Worm (Caenorhabditis elegans) whole organism, midembryonic: ENCODE data around the gene daf-36.

Source experiments
- T22C8.4 ChIP-seq: fragments of 200-800 bp; sonication (Bioruptor generic); IDR thresholded peaks from 2 replicates; pipeline ENCODE4 v1.3.6; 2022; ENCODE audit warnings: missing genetic modification characterization, missing compliant biosample characterization
- cog-1 ChIP-seq: sonication (generic microtip); optimal IDR thresholded peaks from 2 replicates; lab custom pipeline; 2016; ENCODE audit warnings: missing genetic modification characterization, missing compliant biosample characterization
- flt-1 ChIP-seq: fragments of 200-800 bp; sonication (Bioruptor generic); IDR thresholded peaks from 2 replicates; pipeline ENCODE4 v1.3.6; 2022; ENCODE audit warnings: missing genetic modification characterization, missing compliant biosample characterization
- klf-2 ChIP-seq: fragments of 200-800 bp; sonication (Bioruptor generic); conservative IDR thresholded peaks from 2 replicates; pipeline ENCODE4 v1.3.6; 2022; ENCODE audit warnings: missing genetic modification reagents, missing genetic modification characterization, missing compliant biosample characterization
- med-1 ChIP-seq: sonication (generic microtip); optimal IDR thresholded peaks from 2 replicates; lab custom pipeline; 2017; ENCODE audit warnings: missing genetic modification characterization, mild to moderate bottlenecking, missing compliant biosample characterization, antibody characterized with exemption, missing genetic modification reagents; ENCODE audit not compliant: insufficient read depth
- ref-1 ChIP-seq: fragments of 200-800 bp; sonication (Bioruptor generic); conservative IDR thresholded peaks from 2 replicates; pipeline ENCODE4 v1.3.6; 2022; ENCODE audit warnings: missing genetic modification reagents, missing genetic modification characterization, missing compliant biosample characterization
- tab-1 ChIP-seq: fragments of 200-800 bp; sonication (Bioruptor generic); IDR thresholded peaks from 2 replicates; pipeline ENCODE4 v1.3.6; 2022; ENCODE audit warnings: missing genetic modification characterization, missing compliant biosample characterization
- ztf-23 ChIP-seq: fragments of 200-800 bp; sonication (Bioruptor generic); IDR thresholded peaks from 2 replicates; pipeline ENCODE4 v1.3.6; 2022; ENCODE audit warnings: missing genetic modification reagents, missing genetic modification characterization, missing compliant biosample characterization
- ztf-29 ChIP-seq: fragments of 200-800 bp; sonication (Bioruptor generic); IDR thresholded peaks from 2 replicates; pipeline ENCODE4 v1.3.6; 2022; ENCODE audit warnings: missing genetic modification reagents, missing genetic modification characterization, missing compliant biosample characterization

Gene daf-36

DNA sequence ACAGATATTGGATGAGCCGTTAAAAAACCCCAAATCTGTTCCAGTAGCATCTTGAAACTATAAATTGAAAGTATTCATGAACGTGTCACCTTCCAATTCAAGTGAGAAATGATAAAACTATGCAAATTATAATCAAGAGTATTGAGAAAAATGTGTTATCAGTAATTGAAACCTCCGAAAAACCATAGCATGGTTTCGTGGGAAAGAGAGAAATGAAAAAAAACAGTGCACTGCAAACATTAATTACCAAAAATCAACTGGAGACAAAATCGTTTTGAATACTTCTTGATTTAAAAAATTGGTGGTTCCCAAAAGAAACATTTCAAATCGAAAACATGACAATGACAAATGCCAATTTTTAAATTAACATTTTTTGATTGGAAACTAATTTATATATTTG, at the start of gene daf-36:
Gene daf-36 (minus strand): TSS at position 101 of the 400 bp plus-strand sequence.
- no peak for TF ChIP-seq T22C8.4 (GFP tag; lab: Robert Waterston, UW)

DNA sequence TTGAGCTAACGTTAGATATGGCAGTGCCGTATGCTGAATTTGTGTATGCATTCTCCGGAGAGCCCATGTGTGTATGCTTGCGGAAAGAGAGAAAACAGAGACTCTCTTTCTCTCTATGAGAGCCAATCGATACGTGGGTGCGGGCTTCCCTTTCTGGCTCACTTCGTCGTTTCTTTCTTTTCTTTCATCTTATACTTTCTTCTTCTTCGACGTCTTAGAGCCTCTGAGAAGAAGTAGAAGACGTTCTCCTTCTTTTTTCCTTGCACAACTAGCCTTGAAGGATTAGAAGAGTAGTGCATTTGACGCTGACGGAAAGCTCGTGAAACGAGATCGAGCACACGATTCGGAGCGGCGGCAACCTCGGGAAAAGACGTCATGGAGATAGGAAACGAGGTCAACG, 48.3 kb upstream of the daf-36 start:
- TF ChIP-seq ref-1, result no peak
- TF ChIP-seq ztf-23 (GFP tag; lab: Robert Waterston, UW), result no peak
- TF ChIP-seq med-1 (GFP tag; lab: Kevin White, UChicago), result no peak
- no peak for TF ChIP-seq klf-2
- TF ChIP-seq ztf-29 (GFP tag; lab: Robert Waterston, UW), result no peak
- TF ChIP-seq T22C8.4 (GFP tag; lab: Robert Waterston, UW), result 0 out of 2 replicates have a peak, but pooled peaks have one; percentile 45
- no peak for TF ChIP-seq flt-1 (GFP tag; lab: Robert Waterston, UW)
- no peak for TF ChIP-seq tab-1 (GFP tag; lab: Robert Waterston, UW)

DNA sequence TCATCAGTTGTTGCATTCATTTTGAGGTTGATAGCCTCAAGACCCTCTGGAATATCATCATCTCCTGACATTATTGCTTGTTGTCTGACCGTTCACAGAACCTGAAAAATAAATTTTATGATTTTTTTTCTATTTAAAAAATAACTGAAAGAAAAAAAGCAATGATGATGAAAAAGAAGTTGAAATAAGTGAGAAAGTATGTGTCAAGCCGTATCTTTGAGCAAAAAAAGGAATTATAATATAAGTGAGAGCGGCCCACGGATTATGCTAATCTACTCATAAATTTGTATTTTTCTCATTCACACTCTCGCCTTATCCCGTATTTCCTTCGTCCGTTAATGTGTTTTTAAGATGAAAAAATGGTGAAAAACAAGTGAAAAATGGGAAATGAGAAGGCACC, 44.7 kb upstream of the daf-36 start, which contains the start of gene ric-4:
Gene ric-4 (minus strand): TSS at position 101 of the 400 bp plus-strand sequence.
- TF ChIP-seq ref-1 (no peak), klf-2 (no peak), med-1 (GFP tag; lab: Kevin White, UChicago) (no peak), ztf-23 (GFP tag; lab: Robert Waterston, UW) (no peak), ztf-29 (GFP tag; lab: Robert Waterston, UW) (no peak), cog-1 (tag; lab: Kevin White, UChicago) (no peak), flt-1 (GFP tag; lab: Robert Waterston, UW) (no peak), T22C8.4 (GFP tag; lab: Robert Waterston, UW) (no peak), tab-1 (GFP tag; lab: Robert Waterston, UW) (no peak)

DNA sequence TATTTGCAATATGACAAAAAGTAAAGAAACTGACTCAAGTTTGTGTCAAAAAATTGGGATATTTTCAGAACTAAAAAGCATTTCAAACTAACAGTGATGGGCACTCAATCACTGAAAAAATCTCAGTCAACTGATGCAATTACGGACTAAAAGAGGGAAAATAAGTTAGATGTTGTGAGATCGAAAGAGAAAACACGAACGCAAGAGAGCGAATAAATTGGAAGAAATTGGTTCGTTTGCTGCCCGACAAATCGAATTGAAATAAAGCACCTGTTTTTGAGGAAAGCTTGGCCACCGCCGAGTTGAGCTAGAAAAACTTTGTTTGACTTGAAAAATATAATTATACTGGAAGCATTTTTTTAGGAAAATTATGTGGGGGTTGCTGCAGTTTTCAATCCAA, 40.5 kb upstream of the daf-36 start:
- TF ChIP-seq T22C8.4 (GFP tag; lab: Robert Waterston, UW) (no peak), ref-1 (no peak), cog-1 (tag; lab: Kevin White, UChicago) (no peak), tab-1 (GFP tag; lab: Robert Waterston, UW) (no peak), ztf-23 (GFP tag; lab: Robert Waterston, UW) (no peak), ztf-29 (GFP tag; lab: Robert Waterston, UW) (no peak), flt-1 (GFP tag; lab: Robert Waterston, UW) (no peak), med-1 (GFP tag; lab: Kevin White, UChicago) (no peak)

DNA sequence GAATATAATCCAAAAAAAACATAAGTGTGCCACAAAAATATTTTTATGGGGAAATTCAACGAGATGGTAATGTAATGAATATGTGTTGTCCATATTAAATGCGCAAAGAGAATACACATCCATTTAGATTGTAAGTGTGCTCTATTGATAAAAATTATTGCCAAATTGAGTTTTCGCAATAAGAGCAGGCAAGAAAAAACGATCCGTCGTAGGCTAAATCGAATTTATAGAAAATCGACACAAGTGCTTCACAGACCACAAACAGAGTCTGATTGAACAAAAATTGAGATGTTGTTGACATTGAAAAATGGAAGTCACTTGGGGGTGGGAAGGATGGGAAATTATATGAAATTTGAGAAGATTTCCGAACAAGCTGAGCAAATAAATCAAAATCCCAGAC, 39.5 kb upstream of the daf-36 start:
- TF ChIP-seq med-1 (GFP tag; lab: Kevin White, UChicago), result no peak
- no peak for TF ChIP-seq ztf-23 (GFP tag; lab: Robert Waterston, UW)
- TF ChIP-seq klf-2, result no peak
- TF ChIP-seq ztf-29 (GFP tag; lab: Robert Waterston, UW), result no peak
- no peak for TF ChIP-seq tab-1 (GFP tag; lab: Robert Waterston, UW)
- no peak for TF ChIP-seq cog-1 (tag; lab: Kevin White, UChicago)
- TF ChIP-seq T22C8.4 (GFP tag; lab: Robert Waterston, UW), result no peak
- no peak for TF ChIP-seq flt-1 (GFP tag; lab: Robert Waterston, UW)
- no peak for TF ChIP-seq ref-1

DNA sequence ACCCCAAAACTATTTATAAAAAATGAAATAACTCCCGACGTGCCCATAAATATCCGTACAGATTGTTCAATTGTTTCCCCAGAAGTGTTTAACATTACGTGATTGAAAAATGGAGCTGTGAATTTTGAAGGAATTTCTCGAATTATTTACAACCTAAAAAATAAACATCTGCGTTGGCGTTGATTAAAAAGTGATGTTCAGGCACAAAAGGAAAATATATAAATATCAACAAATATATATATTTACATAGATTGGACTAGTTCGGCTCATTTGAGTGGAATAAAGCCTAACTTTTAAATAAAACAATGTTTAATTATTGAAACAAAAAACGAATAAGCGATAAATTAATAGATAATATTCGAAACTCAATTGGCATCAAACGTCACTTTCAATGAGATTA, 35.0 kb upstream of the daf-36 start, which contains the start of gene sri-18:
Gene sri-18 (minus strand): TSS at position 101 of the 400 bp plus-strand sequence.
- no peak for TF ChIP-seq T22C8.4 (GFP tag; lab: Robert Waterston, UW)
- no peak for TF ChIP-seq med-1 (GFP tag; lab: Kevin White, UChicago)

DNA sequence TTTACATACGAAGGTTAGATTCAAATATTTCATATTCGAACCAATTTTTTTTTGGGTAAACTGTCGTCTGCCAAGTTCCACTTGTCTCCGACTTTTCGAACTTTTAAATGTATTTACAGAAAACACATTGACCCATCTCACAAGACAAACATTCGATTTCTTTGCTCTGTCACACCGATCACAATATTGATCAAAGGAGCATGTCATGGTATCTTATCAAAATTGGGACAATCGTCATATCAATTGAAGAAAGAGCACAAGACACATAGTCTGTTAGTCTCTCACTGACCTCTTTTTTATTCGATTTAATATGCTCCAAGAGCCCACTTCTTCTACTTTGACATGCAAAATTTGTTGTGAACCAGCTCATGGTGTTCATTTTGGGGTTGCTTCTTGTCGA, 30.5 kb upstream of the daf-36 start, which contains the start of gene nhr-232:
Gene nhr-232 (plus strand): TSS at position 121 of the 400 bp plus-strand sequence.
- TF ChIP-seq ztf-23 (GFP tag; lab: Robert Waterston, UW) (no peak), ztf-29 (GFP tag; lab: Robert Waterston, UW) (no peak), ref-1 (no peak), klf-2 (no peak), cog-1 (tag; lab: Kevin White, UChicago) (no peak)

DNA sequence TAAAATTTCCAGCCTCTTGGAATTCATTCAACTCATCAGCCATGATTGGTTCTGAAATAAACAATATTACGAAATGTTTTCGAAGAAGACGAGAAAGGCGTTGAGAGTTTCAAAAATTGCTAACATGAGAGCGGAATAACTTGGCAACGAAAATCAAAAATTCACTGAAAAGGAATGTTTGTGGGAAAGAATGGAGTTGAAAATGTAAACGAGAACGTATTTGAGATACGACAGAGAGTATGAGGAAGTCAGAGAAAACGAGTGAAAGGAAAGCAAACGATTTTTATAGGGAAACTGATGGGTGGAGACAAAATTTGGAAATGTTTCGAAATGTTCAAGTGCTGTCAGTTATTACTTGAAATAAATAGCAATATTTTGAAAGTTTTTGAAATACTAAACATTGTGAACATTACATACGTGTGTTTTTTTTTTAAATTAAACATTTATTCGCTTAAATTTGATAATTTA, 29.5 kb upstream of the daf-36 start, which contains the start of gene rop-1:
Gene rop-1 (minus strand): TSS at position 51 of the 468 bp plus-strand sequence.
- TF ChIP-seq cog-1 (tag; lab: Kevin White, UChicago), result no peak
- no peak for TF ChIP-seq ztf-29 (GFP tag; lab: Robert Waterston, UW)
- no peak for TF ChIP-seq ztf-23 (GFP tag; lab: Robert Waterston, UW)
- TF ChIP-seq tab-1 (GFP tag; lab: Robert Waterston, UW), result no peak
- no peak for TF ChIP-seq flt-1 (GFP tag; lab: Robert Waterston, UW)
- no peak for TF ChIP-seq T22C8.4 (GFP tag; lab: Robert Waterston, UW)
- no peak for TF ChIP-seq klf-2
- TF ChIP-seq med-1 (GFP tag; lab: Kevin White, UChicago), result no peak
- no peak for TF ChIP-seq ref-1

DNA sequence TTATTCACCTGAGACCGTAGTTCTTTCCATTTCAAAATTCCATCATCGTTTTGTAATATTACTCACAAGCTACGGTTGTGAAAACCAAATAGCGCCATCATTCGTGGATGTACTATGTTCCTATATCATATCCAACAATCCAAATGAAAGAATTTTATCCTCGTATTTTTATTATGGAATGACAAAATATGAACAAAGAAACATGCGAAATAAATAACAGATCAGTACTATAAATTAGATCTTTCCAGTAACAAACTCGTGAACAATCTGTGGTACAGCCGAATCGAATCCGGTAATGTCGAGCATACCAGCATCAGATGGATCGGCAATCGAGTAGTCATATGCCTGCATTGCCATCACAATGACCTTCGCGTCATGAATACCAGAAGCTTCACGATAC, 27.2 kb upstream of the daf-36 start:
- TF ChIP-seq flt-1 (GFP tag; lab: Robert Waterston, UW) (no peak), ztf-29 (GFP tag; lab: Robert Waterston, UW) (no peak), T22C8.4 (GFP tag; lab: Robert Waterston, UW) (no peak), med-1 (GFP tag; lab: Kevin White, UChicago) (no peak), tab-1 (GFP tag; lab: Robert Waterston, UW) (no peak), ztf-23 (GFP tag; lab: Robert Waterston, UW) (no peak), klf-2 (no peak), cog-1 (tag; lab: Kevin White, UChicago) (no peak), ref-1 (no peak)

DNA sequence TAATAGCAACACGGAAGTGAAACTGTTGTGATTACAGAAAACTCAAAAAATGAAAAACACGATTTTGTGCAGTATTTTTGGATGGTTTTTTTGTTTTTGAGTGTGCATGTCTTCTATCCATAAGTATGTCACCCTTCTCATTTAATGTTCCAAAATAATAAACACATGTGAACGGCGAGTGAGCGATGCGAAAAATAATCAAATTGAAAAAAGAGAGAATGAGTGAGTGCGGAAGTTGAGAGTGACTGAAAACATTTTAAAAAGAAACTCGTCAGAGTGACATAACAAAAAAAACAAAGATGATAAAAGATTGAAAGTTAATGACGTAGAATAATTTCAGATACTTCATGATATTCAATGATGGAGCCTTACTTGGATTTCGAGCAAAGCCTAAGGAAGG, 24.0 kb upstream of the daf-36 start:
- TF ChIP-seq tab-1 (GFP tag; lab: Robert Waterston, UW), result no peak
- TF ChIP-seq flt-1 (GFP tag; lab: Robert Waterston, UW), result no peak
- no peak for TF ChIP-seq ztf-23 (GFP tag; lab: Robert Waterston, UW)
- TF ChIP-seq med-1 (GFP tag; lab: Kevin White, UChicago), result no peak
- TF ChIP-seq T22C8.4 (GFP tag; lab: Robert Waterston, UW), result no peak
- TF ChIP-seq ztf-29 (GFP tag; lab: Robert Waterston, UW), result no peak
- no peak for TF ChIP-seq cog-1 (tag; lab: Kevin White, UChicago)
- no peak for TF ChIP-seq klf-2
- no peak for TF ChIP-seq ref-1
